Worm (Caenorhabditis elegans): ENCODE results near the gene C17F4.7.

Gene C17F4.7

ce11 chrII:3196966-3197365 lies 48.8 kb downstream of the C17F4.7 start, which contains the start of gene gcy-15:
gcy-15 (minus strand) TSS chrII:3197066.
- TF ChIP-seq nhr-11 (tag; optimal IDR thresholded peaks at IDR 0.05) = no peak
- no peak for TF ChIP-seq unc-62 (GFP tag; optimal IDR thresholded peaks at IDR 0.05)

- TF ChIP-seq zag-1 (tag; optimal IDR thresholded peaks at IDR 0.05) (no peak), nhr-25 (tag; optimal IDR thresholded peaks at IDR 0.05) (no peak), unc-62 (GFP tag; optimal IDR thresholded peaks at IDR 0.05) (no peak), C34F6.9 (tag; optimal IDR thresholded peaks at IDR 0.05) (no peak), skn-1 (tag; optimal IDR thresholded peaks at IDR 0.05) (no peak), aly-2 (tag; optimal IDR thresholded peaks at IDR 0.05) (no peak), snpc-4 (tag; optimal IDR thresholded peaks at IDR 0.05) (no peak), nhr-237 (tag; optimal IDR thresholded peaks at IDR 0.05) (no peak), crh-2 (tag; optimal IDR thresholded peaks at IDR 0.05) (no peak), sem-4 (tag; optimal IDR thresholded peaks at IDR 0.05) (no peak), nhr-21 (tag; optimal IDR thresholded peaks at IDR 0.05) (no peak)
Measured at ce11 chrII:3195739-3196138, 50.1 kb downstream of the C17F4.7 start.
